Worm (Caenorhabditis elegans) whole organism, L4 larva: Measurements from ENCODE around the gene C17G10.6.

Experiments
- R02D3.7 ChIP-seq: fragments of 150-350 bp; sonication (generic microtip); optimal IDR thresholded peaks from 3 replicates; lab custom pipeline; 2014; ENCODE audit warnings: missing biosample characterization, missing genetic modification characterization
- T26A8.4 ChIP-seq: fragments of 200-800 bp; sonication (Bioruptor generic); IDR thresholded peaks from 2 replicates; pipeline ENCODE4 v1.3.6; 2022; ENCODE audit warnings: missing genetic modification characterization, missing compliant biosample characterization
- arid-1 ChIP-seq: fragments of 200-800 bp; sonication (Bioruptor generic); conservative IDR thresholded peaks from 2 replicates; pipeline ENCODE4 v1.3.6; 2022; ENCODE audit warnings: missing genetic modification reagents, missing genetic modification characterization, missing compliant biosample characterization
- ceh-20 ChIP-seq: fragments of 200-800 bp; sonication (Bioruptor generic); IDR thresholded peaks from 2 replicates; pipeline ENCODE4 v1.3.6; 2022; ENCODE audit warnings: missing genetic modification reagents, missing genetic modification characterization, missing compliant biosample characterization
- ceh-28 ChIP-seq: fragments of 150-350 bp; optimal IDR thresholded peaks from 2 replicates; lab custom pipeline; 2014; ENCODE audit warnings: missing biosample characterization, missing genetic modification reagents, missing genetic modification characterization
- ceh-32 ChIP-seq: sonication (generic microtip); optimal IDR thresholded peaks from 2 replicates; lab custom pipeline; 2016; ENCODE audit warnings: mild to moderate bottlenecking, missing genetic modification characterization, missing compliant biosample characterization; ENCODE audit not compliant: poor library complexity
- ceh-82 ChIP-seq: sonication (generic microtip); optimal IDR thresholded peaks from 2 replicates; lab custom pipeline; 2017; ENCODE audit warnings: missing biosample characterization, missing genetic modification characterization
- daf-8 ChIP-seq: fragments of 200-800 bp; sonication (Bioruptor generic); IDR thresholded peaks from 2 replicates; pipeline ENCODE4 v1.3.6; 2022; ENCODE audit warnings: missing genetic modification characterization, missing compliant biosample characterization
- dmd-6 ChIP-seq: fragments of 200-800 bp; sonication (Bioruptor generic); IDR thresholded peaks from 2 replicates; pipeline ENCODE4 v1.3.6; 2022; ENCODE audit warnings: missing genetic modification reagents, missing genetic modification characterization, missing compliant biosample characterization
- dmd-9 ChIP-seq: fragments of 200-800 bp; sonication (Bioruptor generic); IDR thresholded peaks from 2 replicates; pipeline ENCODE4 v1.3.6; 2022; ENCODE audit warnings: missing genetic modification reagents, missing genetic modification characterization, missing compliant biosample characterization
- duxl-1 ChIP-seq: sonication (generic microtip); optimal IDR thresholded peaks from 2 replicates; lab custom pipeline; 2016; ENCODE audit warnings: mild to moderate bottlenecking, missing genetic modification characterization, moderate library complexity, missing compliant biosample characterization; ENCODE audit not compliant: poor library complexity
- fkh-10 ChIP-seq: fragments of 150-350 bp; optimal IDR thresholded peaks from 2 replicates; lab custom pipeline; 2014; ENCODE audit warnings: missing biosample characterization, missing genetic modification reagents, missing genetic modification characterization
- fos-1 ChIP-seq: fragments of 150-350 bp; optimal IDR thresholded peaks from 2 replicates; lab custom pipeline; 2014; ENCODE audit warnings: missing biosample characterization, missing genetic modification characterization
- hif-1 ChIP-seq, 2 experiments: sonication (generic microtip); optimal IDR thresholded peaks; 2 replicates each; lab custom pipeline; 2016 to 2017; ENCODE audit warnings: missing compliant biosample characterization in 2 of 2, missing genetic modification characterization in 2 of 2, missing genetic modification reagents in 2 of 2, missing genotype in 2 of 2, mild to moderate bottlenecking in 1 of 2
- hlh-11 ChIP-seq: fragments of 200-800 bp; sonication (Bioruptor generic); optimal IDR thresholded peaks from 2 replicates; lab custom pipeline; 2018; ENCODE audit warnings: mild to moderate bottlenecking, missing genetic modification characterization, missing compliant biosample characterization
- hlh-30 ChIP-seq: sonication (generic microtip); optimal IDR thresholded peaks from 2 replicates; lab custom pipeline; 2017; ENCODE audit warnings: antibody characterized with exemption, mild to moderate bottlenecking, missing genetic modification characterization, missing compliant biosample characterization; ENCODE audit not compliant: insufficient read depth
- lin-15B ChIP-seq: fragments of 150-350 bp; sonication (generic microtip); optimal IDR thresholded peaks from 3 replicates; lab custom pipeline; 2014; ENCODE audit warnings: missing biosample characterization, missing genetic modification characterization
- lin-29 ChIP-seq: fragments of 200-800 bp; sonication (Bioruptor generic); IDR thresholded peaks from 2 replicates; pipeline ENCODE4 v1.3.6; 2022; ENCODE audit warnings: missing genetic modification reagents, missing genetic modification characterization, missing compliant biosample characterization
- lir-3 ChIP-seq: sonication (generic microtip); optimal IDR thresholded peaks from 2 replicates; lab custom pipeline; 2016; ENCODE audit warnings: mild to moderate bottlenecking, missing genetic modification characterization, missing compliant biosample characterization
- lsy-2 ChIP-seq, 2 experiments: fragments of 150-350 bp in 1 of 2; sonication (generic microtip) in 1 of 2; optimal IDR thresholded peaks; 2 replicates each; lab custom pipeline; 2014 to 2017; ENCODE audit warnings: missing biosample characterization in 2 of 2, missing genetic modification characterization in 2 of 2
- madf-5 ChIP-seq, 2 experiments: fragments of 200-800 bp; sonication (Bioruptor generic); IDR thresholded peaks; 2 replicates each; pipeline ENCODE4 v1.3.6; 2022; ENCODE audit warnings: missing compliant biosample characterization in 2 of 2, missing genetic modification characterization in 2 of 2
- mxl-2 ChIP-seq: fragments of 200-800 bp; sonication (Bioruptor generic); conservative IDR thresholded peaks from 2 replicates; pipeline ENCODE4 v1.3.6; 2022; ENCODE audit warnings: missing genetic modification reagents, missing genetic modification characterization, missing compliant biosample characterization
- nhr-10 ChIP-seq: fragments of 150-350 bp; optimal IDR thresholded peaks from 2 replicates; lab custom pipeline; 2014; ENCODE audit warnings: missing biosample characterization, missing genetic modification characterization
- nhr-11 ChIP-seq: fragments of 150-350 bp; optimal IDR thresholded peaks from 2 replicates; lab custom pipeline; 2014; ENCODE audit warnings: missing biosample characterization, missing genetic modification characterization
- nhr-111 ChIP-seq: fragments of 200-800 bp; sonication (Bioruptor generic); optimal IDR thresholded peaks from 2 replicates; lab custom pipeline; 2018; ENCODE audit warnings: mild to moderate bottlenecking, missing genetic modification characterization, missing compliant biosample characterization
- nhr-237 ChIP-seq: sonication (generic microtip); optimal IDR thresholded peaks from 2 replicates; lab custom pipeline; 2017; ENCODE audit warnings: missing biosample characterization, missing genetic modification characterization
- nhr-28 ChIP-seq: fragments of 150-350 bp; optimal IDR thresholded peaks from 2 replicates; lab custom pipeline; 2014; ENCODE audit warnings: missing biosample characterization, missing genetic modification characterization
- nhr-48 ChIP-seq: sonication (generic microtip); optimal IDR thresholded peaks from 2 replicates; lab custom pipeline; 2016; ENCODE audit warnings: mild to moderate bottlenecking, missing genetic modification characterization, missing compliant biosample characterization
- nhr-77 ChIP-seq: fragments of 150-350 bp; optimal IDR thresholded peaks from 2 replicates; lab custom pipeline; 2014; ENCODE audit warnings: missing biosample characterization, missing genetic modification characterization
- pha-4 ChIP-seq, 2 experiments: fragments of 150-350 bp in 1 of 2; fragments of 200-800 bp in 1 of 2; sonication (Bioruptor generic) in 1 of 2; IDR thresholded peaks in 1 of 2; optimal IDR thresholded peaks in 1 of 2; 2 replicates each; pipeline versions ENCODE4 v1.3.6 to Lab custom; 2014 to 2022; ENCODE audit warnings: missing genetic modification characterization in 2 of 2, missing genetic modification reagents in 2 of 2, missing biosample characterization in 1 of 2, missing compliant biosample characterization in 1 of 2
- php-3 ChIP-seq: fragments of 200-800 bp; sonication (Bioruptor generic); IDR thresholded peaks from 2 replicates; pipeline ENCODE4 v1.3.6; 2022; ENCODE audit warnings: missing genetic modification reagents, missing genetic modification characterization, missing compliant biosample characterization
- spr-1 ChIP-seq: sonication (generic microtip); optimal IDR thresholded peaks from 2 replicates; lab custom pipeline; 2016; ENCODE audit warnings: mild to moderate bottlenecking, missing genetic modification characterization, missing compliant biosample characterization
- spr-3 ChIP-seq: fragments of 200-800 bp; sonication (Bioruptor generic); optimal IDR thresholded peaks from 2 replicates; lab custom pipeline; 2018; ENCODE audit warnings: mild to moderate bottlenecking, missing genetic modification characterization, missing compliant biosample characterization
- tag-97 ChIP-seq: fragments of 200-800 bp; sonication (Bioruptor generic); IDR thresholded peaks from 2 replicates; pipeline ENCODE4 v1.3.6; 2022; ENCODE audit warnings: missing genetic modification characterization, missing compliant biosample characterization
- tra-1 ChIP-seq: fragments of 200-800 bp; sonication (Bioruptor generic); IDR thresholded peaks from 2 replicates; pipeline ENCODE4 v1.3.6; 2022; ENCODE audit warnings: missing genetic modification reagents, missing genetic modification characterization, missing compliant biosample characterization
- unc-130 ChIP-seq: sonication (generic microtip); optimal IDR thresholded peaks from 2 replicates; lab custom pipeline; 2016; ENCODE audit warnings: missing genetic modification reagents, missing genetic modification characterization, missing compliant biosample characterization
- unc-39 ChIP-seq: sonication (generic microtip); optimal IDR thresholded peaks from 2 replicates; lab custom pipeline; 2017; ENCODE audit warnings: missing biosample characterization, missing genetic modification characterization
- unc-62 ChIP-seq, 3 experiments: fragments of 150-350 bp in 1 of 3; sonication (generic microtip); optimal IDR thresholded peaks in 2 of 3; peaks in 1 of 3; 1 replicate in 1 of 3; 2 replicates in 2 of 3; lab custom pipeline; 2014 to 2017; ENCODE audit warnings: missing biosample characterization in 3 of 3, missing genetic modification characterization in 3 of 3, missing genetic modification reagents in 3 of 3, missing genotype in 1 of 3
- vab-7 ChIP-seq: fragments of 200-800 bp; sonication (Bioruptor generic); IDR thresholded peaks from 2 replicates; pipeline ENCODE4 v1.3.6; 2022; ENCODE audit warnings: missing genetic modification reagents, missing genetic modification characterization, missing compliant biosample characterization
- zip-2 ChIP-seq: fragments of 150-350 bp; optimal IDR thresholded peaks from 2 replicates; lab custom pipeline; 2014; ENCODE audit warnings: missing biosample characterization, missing genetic modification characterization
- ztf-7 ChIP-seq: fragments of 150-350 bp; optimal IDR thresholded peaks from 2 replicates; lab custom pipeline; 2014; ENCODE audit warnings: missing biosample characterization, missing genetic modification characterization

The C17G10.6 gene

DNA sequence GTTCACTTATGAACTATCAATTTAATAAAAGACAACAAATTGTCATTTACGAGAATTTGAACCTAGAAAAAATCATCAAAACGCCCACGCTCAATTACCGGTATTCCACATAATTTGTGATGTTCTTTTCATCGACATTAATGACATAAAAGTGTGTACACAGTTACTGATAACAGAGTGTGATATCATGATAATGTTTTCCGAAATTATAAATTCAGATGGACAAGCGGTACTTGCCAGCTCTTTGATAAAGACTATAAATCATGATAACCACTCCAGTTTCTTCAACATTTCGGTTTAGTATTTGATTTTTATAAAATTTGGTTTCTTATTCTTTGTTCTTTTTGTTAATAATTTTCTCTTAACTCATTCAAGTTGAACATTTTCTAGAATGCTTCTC, 17.3 kb downstream of the C17G10.6 start, which contains the start of gene lys-8 (continued):
- TF ChIP-seq zip-2 (tag; lab: Kevin White, UChicago) (no peak), nhr-11 (tag; lab: Kevin White, UChicago) (no peak), fos-1 (tag; lab: Kevin White, UChicago) (no peak), hlh-30 (no peak), lin-15B (tag; lab: Kevin White, UChicago) (no peak), unc-62 (GFP tag; optimal IDR thresholded peaks at IDR 0.05 in 1 of 2; lab: Kevin White, UChicago) (no peak), unc-62 (tag; optimal IDR thresholded peaks at IDR 0.05; lab: Kevin White, UChicago) (no peak), R02D3.7 (no peak), nhr-10 (no peak), lin-29 (GFP tag; lab: Robert Waterston, UW) (no peak), T26A8.4 (GFP tag; lab: Robert Waterston, UW) (no peak), vab-7 (GFP tag; lab: Robert Waterston, UW) (no peak), hif-1 (tag; optimal IDR thresholded peaks at IDR 0.05; lab: Kevin White, UChicago) (no peak), hlh-11 (peak; percentile 90), pha-4 (GFP tag; IDR thresholded peaks at IDR 0.05; lab: Robert Waterston, UW) (no peak), pha-4 (tag; optimal IDR thresholded peaks at IDR 0.05; lab: Kevin White, UChicago) (no peak), lsy-2 (tag; optimal IDR thresholded peaks at IDR 0.05; lab: Kevin White, UChicago) (no peak), unc-39 (tag; lab: Kevin White, UChicago) (no peak), fkh-10 (no peak), nhr-77 (tag; lab: Kevin White, UChicago) (peak; percentile 78), mxl-2 (GFP tag; lab: Robert Waterston, UW) (no peak), unc-130 (GFP tag; lab: Kevin White, UChicago) (no peak), nhr-28 (tag; lab: Kevin White, UChicago) (peak; percentile 95), daf-8 (no peak), arid-1 (no peak), ceh-82 (no peak), nhr-111 (GFP tag; lab: Kevin White, UChicago) (no peak), tra-1 (GFP tag; lab: Robert Waterston, UW) (peak; percentile 76; the same call in 1 of the 2 replicates), tag-97 (GFP tag; lab: Robert Waterston, UW) (no peak), ztf-7 (tag; lab: Kevin White, UChicago) (no peak), lir-3 (tag; lab: Kevin White, UChicago) (no peak)
- TF ChIP-seq, all 104 proteins: peak for 17

DNA sequence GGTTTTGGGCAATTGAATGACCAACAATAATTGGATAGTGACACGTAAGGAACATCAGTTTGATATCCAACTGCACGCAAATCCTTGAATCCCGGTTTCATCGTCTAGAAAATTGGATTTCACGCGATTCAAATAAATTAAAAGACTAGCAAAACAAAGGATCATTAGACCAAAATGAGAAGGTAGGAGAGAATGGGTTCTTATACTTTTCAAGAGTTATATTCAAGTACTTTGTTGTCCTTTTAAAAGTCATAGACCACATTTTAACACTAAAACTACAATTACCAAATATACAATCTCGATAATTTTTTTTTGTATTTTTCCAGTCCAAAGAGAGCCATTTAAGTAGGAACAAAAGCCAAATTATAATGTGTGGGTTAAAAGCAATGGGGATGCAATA, 20.8 kb downstream of the C17G10.6 start, which contains the start of gene T25E4.2:
Gene T25E4.2, minus strand, starts transcription at position 101 of the 400 bp plus-strand sequence.
- TF ChIP-seq hlh-11 (no peak), ceh-28 (tag; lab: Kevin White, UChicago) (no peak), spr-1 (tag; lab: Kevin White, UChicago) (no peak), arid-1 (no peak), dmd-9 (GFP tag; lab: Robert Waterston, UW) (no peak), duxl-1 (no peak), php-3 (GFP tag; lab: Robert Waterston, UW) (no peak), nhr-48 (no peak), nhr-10 (no peak), nhr-237 (no peak), ceh-20 (GFP tag; lab: Robert Waterston, UW) (no peak), dmd-6 (no peak), ceh-32 (tag; lab: Kevin White, UChicago) (no peak), spr-3 (GFP tag; lab: Kevin White, UChicago) (no peak), madf-5 (GFP tag; IDR thresholded peaks at IDR 0.05; lab: Robert Waterston, UW) (no peak), nhr-28 (tag; lab: Kevin White, UChicago) (no peak), mxl-2 (GFP tag; lab: Robert Waterston, UW) (no peak)
